Fruit fly (Drosophila melanogaster): ENCODE results near the gene CG12877.

dm6 chr3R:27685539-27686012 lies 21.3 kb upstream of the CG12877 start, which contains the start of gene CG12880:
- TF ChIP-seq usp (GFP tag; optimal IDR thresholded peaks at IDR 0.05) = no peak
- TF ChIP-seq psq (optimal IDR thresholded peaks at IDR 0.05) = no peak
- no peak for TF ChIP-seq CG8478 (optimal IDR thresholded peaks at IDR 0.05)
